Fruit fly (Drosophila melanogaster) whole organism, adult: ENCODE results near the gene CG43658.

Source experiments
- CG11617 ChIP-seq: fragments of 200-800 bp; sonication (Bioruptor generic); optimal IDR thresholded peaks from 2 replicates; lab custom pipeline; 2017; ENCODE audit warnings: mild to moderate bottlenecking, missing biosample characterization, missing genetic modification reagents, missing genetic modification characterization
- CG12768 ChIP-seq: fragments of 200-800 bp; sonication (Bioruptor generic); optimal IDR thresholded peaks from 2 replicates; lab custom pipeline; 2017; ENCODE audit warnings: missing biosample characterization, missing genetic modification characterization, mild to moderate bottlenecking, moderate library complexity, missing genetic modification reagents
- CG14711 ChIP-seq: fragments of 200-800 bp; sonication (Bioruptor generic); optimal IDR thresholded peaks from 2 replicates; lab custom pipeline; 2018; ENCODE audit warnings: missing biosample characterization, mild to moderate bottlenecking, missing genetic modification characterization, moderate library complexity
- CG1620 ChIP-seq: fragments of 200-800 bp; sonication (Bioruptor generic); optimal IDR thresholded peaks from 2 replicates; lab custom pipeline; 2016; ENCODE audit warnings: missing biosample characterization, missing genetic modification characterization
- CG33017 ChIP-seq: fragments of 200-800 bp; sonication (Bioruptor generic); optimal IDR thresholded peaks from 2 replicates; lab custom pipeline; 2018; ENCODE audit warnings: missing biosample characterization, mild to moderate bottlenecking, missing genetic modification characterization, moderate library complexity
- CG5204 ChIP-seq: fragments of 200-800 bp; sonication (Bioruptor generic); optimal IDR thresholded peaks from 2 replicates; lab custom pipeline; 2016; ENCODE audit warnings: missing biosample characterization, missing genetic modification characterization
- CG7045 ChIP-seq: fragments of 200-800 bp; sonication (Bioruptor generic); optimal IDR thresholded peaks from 2 replicates; lab custom pipeline; 2017; ENCODE audit warnings: missing biosample characterization, mild to moderate bottlenecking, missing genetic modification characterization
- CG7101 ChIP-seq: fragments of 200-800 bp; sonication (Bioruptor generic); optimal IDR thresholded peaks from 2 replicates; lab custom pipeline; 2018; ENCODE audit warnings: missing biosample characterization, mild to moderate bottlenecking, missing genetic modification characterization, moderate library complexity
- Clk ChIP-seq: fragments of 200-800 bp; sonication (Bioruptor generic); optimal IDR thresholded peaks from 2 replicates; lab custom pipeline; 2017; ENCODE audit warnings: missing biosample characterization, missing genetic modification characterization
- Crg-1 ChIP-seq: fragments of 200-800 bp; sonication (Bioruptor generic); optimal IDR thresholded peaks from 2 replicates; lab custom pipeline; 2016; ENCODE audit warnings: missing biosample characterization, missing genetic modification characterization
- Hr96 ChIP-seq: fragments of 200-800 bp; sonication (Bioruptor generic); optimal IDR thresholded peaks from 2 replicates; lab custom pipeline; 2016; ENCODE audit warnings: missing biosample characterization, missing genetic modification characterization
- Mnt ChIP-seq: fragments of 200-800 bp; sonication (Bioruptor generic); optimal IDR thresholded peaks from 2 replicates; lab custom pipeline; 2016; ENCODE audit warnings: missing biosample characterization, mild to moderate bottlenecking, missing genetic modification characterization
- bab1 ChIP-seq: fragments of 200-800 bp; sonication (Bioruptor generic); optimal IDR thresholded peaks from 3 replicates; lab custom pipeline; 2019; ENCODE audit warnings: missing biosample characterization, mild to moderate bottlenecking, missing genetic modification characterization, moderate library complexity
- cic ChIP-seq: fragments of 200-800 bp; sonication (Bioruptor generic); optimal IDR thresholded peaks from 2 replicates; lab custom pipeline; 2017; ENCODE audit warnings: missing biosample characterization, mild to moderate bottlenecking, missing genetic modification characterization, moderate library complexity
- cnc ChIP-seq, 2 experiments: fragments of >200 bp; optimal IDR thresholded peaks; 2 replicates each; lab custom pipeline; 2017
- kay ChIP-seq: fragments of 200-800 bp; sonication (Bioruptor generic); peaks from one replicate; lab custom pipeline; 2016; ENCODE audit warnings: missing biosample characterization, missing genetic modification characterization, borderline replicate concordance
- ovo ChIP-seq: fragments of 200-800 bp; sonication (Bioruptor generic); optimal IDR thresholded peaks from 2 replicates; lab custom pipeline; 2016; ENCODE audit warnings: missing biosample characterization, missing genetic modification characterization
- pad ChIP-seq: fragments of 200-800 bp; sonication (Bioruptor generic); optimal IDR thresholded peaks from 3 replicates; lab custom pipeline; 2017; ENCODE audit warnings: missing biosample characterization, missing genetic modification characterization, mild to moderate bottlenecking, moderate library complexity, missing genetic modification reagents
- tj ChIP-seq: fragments of 200-800 bp; sonication (Bioruptor generic); optimal IDR thresholded peaks from 3 replicates; lab custom pipeline; 2017; ENCODE audit warnings: missing biosample characterization, mild to moderate bottlenecking, missing genetic modification characterization, moderate library complexity
- toe ChIP-seq: fragments of 200-800 bp; sonication (Bioruptor generic); optimal IDR thresholded peaks from 2 replicates; lab custom pipeline; 2016; ENCODE audit warnings: missing biosample characterization, missing genetic modification characterization

Gene CG43658

DNA sequence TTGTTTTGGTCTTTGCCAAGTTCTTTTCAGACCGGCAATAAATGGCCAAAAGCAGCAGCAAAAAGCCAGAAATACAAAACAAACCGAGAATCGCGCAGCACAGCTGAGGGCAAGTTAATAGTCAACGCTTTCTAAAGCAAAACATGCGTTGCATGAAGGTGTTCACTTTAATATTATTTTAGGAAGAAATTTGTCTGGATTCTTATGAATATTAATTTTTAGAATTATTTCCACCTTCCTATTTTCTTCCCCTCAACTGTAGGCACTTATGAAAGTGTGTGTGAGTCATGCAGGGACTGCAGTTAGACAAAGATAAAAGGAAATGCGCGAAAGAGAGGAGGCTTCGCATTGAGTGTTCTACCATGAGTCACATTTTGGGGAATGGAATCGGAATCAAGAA, 69.8 kb downstream of the CG43658 start:
- TF ChIP-seq CG14711 (tag; lab: Kevin White, UChicago) (peak; percentile 77), cnc (optimal IDR thresholded peaks at IDR 0.05; lab: Kevin White, UChicago) (no peak), bab1 (GFP tag; lab: Kevin White, UChicago) (peak; percentile 69), kay (peak; percentile 92), toe (no peak), cic (GFP tag; lab: Kevin White, UChicago) (no peak), CG7045 (GFP tag; lab: Kevin White, UChicago) (peak; percentile 25), CG33017 (tag; lab: Kevin White, UChicago) (peak; percentile 75), tj (GFP tag; lab: Kevin White, UChicago) (no peak), Hr96 (peak; percentile 39), CG11617 (GFP tag; lab: Kevin White, UChicago) (peak; percentile 29), pad (peak; percentile 30), ovo (GFP tag; lab: Kevin White, UChicago) (no peak), CG12768 (peak; percentile 14), CG5204 (GFP tag; lab: Kevin White, UChicago) (no peak), Mnt (GFP tag; lab: Kevin White, UChicago) (peak; percentile 5), Crg-1 (GFP tag; lab: Kevin White, UChicago) (no peak), CG1620 (GFP tag; lab: Kevin White, UChicago) (no peak), Clk (no peak), CG7101 (peak; percentile 85)

dm6 chrX:17490462-17490861, 70.5 kb downstream of the CG43658 start:
- TF ChIP-seq CG5204 (GFP tag; lab: Kevin White, UChicago) (no peak), toe (no peak), tj (GFP tag; lab: Kevin White, UChicago) (no peak), Crg-1 (GFP tag; lab: Kevin White, UChicago) (no peak), CG12768 (no peak), Hr96 (no peak), cnc (optimal IDR thresholded peaks at IDR 0.05; lab: Kevin White, UChicago) (no peak), CG1620 (GFP tag; lab: Kevin White, UChicago) (no peak), CG7045 (GFP tag; lab: Kevin White, UChicago) (no peak), CG11617 (GFP tag; lab: Kevin White, UChicago) (no peak), bab1 (GFP tag; lab: Kevin White, UChicago) (no peak), CG7101 (no peak), ovo (GFP tag; lab: Kevin White, UChicago) (no peak)

dm6 chrX:17489853-17490252, 71.1 kb downstream of the CG43658 start:
- TF ChIP-seq CG5204 (GFP tag; lab: Kevin White, UChicago): no peak
- peak; percentile 15 for TF ChIP-seq bab1 (GFP tag; lab: Kevin White, UChicago)
- TF ChIP-seq CG14711 (tag; lab: Kevin White, UChicago): peak; percentile 18
- TF ChIP-seq kay: no peak
- TF ChIP-seq Crg-1 (GFP tag; lab: Kevin White, UChicago): no peak
- TF ChIP-seq pad: no peak
- TF ChIP-seq CG7045 (GFP tag; lab: Kevin White, UChicago): no peak
- no peak for TF ChIP-seq toe

dm6 chrX:17488422-17488821, 72.6 kb downstream of the CG43658 start:
- no peak for TF ChIP-seq toe
- TF ChIP-seq cic (GFP tag; lab: Kevin White, UChicago): no peak
- no peak for TF ChIP-seq tj (GFP tag; lab: Kevin White, UChicago)
- TF ChIP-seq CG7101: no peak
- no peak for TF ChIP-seq CG11617 (GFP tag; lab: Kevin White, UChicago)

- TF ChIP-seq Hr96: no peak
- peak; percentile 91 for TF ChIP-seq tj (GFP tag; lab: Kevin White, UChicago)
These were observed 75.5 kb downstream of the CG43658 start for dm6 chrX:17485293-17486056.

- TF ChIP-seq CG12768 (no peak), tj (GFP tag; lab: Kevin White, UChicago) (peak; percentile 74), Hr96 (no peak), pad (no peak), CG5204 (GFP tag; lab: Kevin White, UChicago) (no peak), Mnt (GFP tag; lab: Kevin White, UChicago) (no peak)
These were observed 76.7 kb downstream of the CG43658 start for dm6 chrX:17484152-17484807.

- TF ChIP-seq Mnt (GFP tag; lab: Kevin White, UChicago): no peak
- no peak for TF ChIP-seq Clk
- no peak for TF ChIP-seq Hr96
- TF ChIP-seq tj (GFP tag; lab: Kevin White, UChicago): no peak
- no peak for TF ChIP-seq CG7101
- no peak for TF ChIP-seq cnc (optimal IDR thresholded peaks at IDR 0.05; lab: Kevin White, UChicago)
- no peak for TF ChIP-seq CG5204 (GFP tag; lab: Kevin White, UChicago)
- no peak for TF ChIP-seq bab1 (GFP tag; lab: Kevin White, UChicago)
- TF ChIP-seq CG11617 (GFP tag; lab: Kevin White, UChicago): no peak
- no peak for TF ChIP-seq CG12768
- no peak for TF ChIP-seq CG14711 (tag; lab: Kevin White, UChicago)
- no peak for TF ChIP-seq CG1620 (GFP tag; lab: Kevin White, UChicago)
- TF ChIP-seq CG7045 (GFP tag; lab: Kevin White, UChicago): no peak
- TF ChIP-seq toe: no peak
- no peak for TF ChIP-seq cic (GFP tag; lab: Kevin White, UChicago)
- no peak for TF ChIP-seq pad
- no peak for TF ChIP-seq ovo (GFP tag; lab: Kevin White, UChicago)
These were observed 78.2 kb downstream of the CG43658 start for dm6 chrX:17482808-17483207.
